Fruit fly (Drosophila melanogaster): Measurements from ENCODE around the gene Papss.
A peak's percentile ranks its signal among the peaks of the same experiment; 100 is the strongest.

Papss gene

dm6 chr3L:19900184-19901089 lies 55.3 kb downstream of the Papss start (continued):
- TF ChIP-seq CG31627 (GFP tag; optimal IDR thresholded peaks at IDR 0.05) (peak; percentile 27), CG32006 (GFP tag; optimal IDR thresholded peaks at IDR 0.05) (no peak), CG7368 (GFP tag; optimal IDR thresholded peaks at IDR 0.05) (no peak), acj6 (GFP tag; optimal IDR thresholded peaks at IDR 0.05) (no peak), Gug (GFP tag; IDR thresholded peaks at IDR 0.05) (no peak)

dm6 chr3L:19901486-19902255 lies 56.6 kb downstream of the Papss start:
- TF ChIP-seq CG8119 (GFP tag; IDR thresholded peaks at IDR 0.05) = no peak
- TF ChIP-seq CG7368 (GFP tag; optimal IDR thresholded peaks at IDR 0.05) = no peak
- TF ChIP-seq topi (GFP tag; optimal IDR thresholded peaks at IDR 0.05) = no peak
- no peak for TF ChIP-seq CG15336 (GFP tag; IDR thresholded peaks at IDR 0.05)
- TF ChIP-seq acj6 (GFP tag; optimal IDR thresholded peaks at IDR 0.05) = no peak
- TF ChIP-seq Eip78C (GFP tag) = peak; percentile 36
- TF ChIP-seq Eip93F (GFP tag; optimal IDR thresholded peaks at IDR 0.05) = peak; percentile 80
- peak; percentile 98 for TF ChIP-seq vri (GFP tag; optimal IDR thresholded peaks at IDR 0.05)
- no peak for TF ChIP-seq CG8632 (GFP tag; optimal IDR thresholded peaks at IDR 0.05)

dm6 chr3L:19902560-19903399 lies 57.7 kb downstream of the Papss start:
- peak; percentile 98 for TF ChIP-seq Ets21C (GFP tag; optimal IDR thresholded peaks at IDR 0.05)
- peak; percentile 96 for TF ChIP-seq CG16779 (tag; optimal IDR thresholded peaks at IDR 0.05)
- TF ChIP-seq CG11294 (GFP tag; IDR thresholded peaks at IDR 0.05) = peak; percentile 93
- peak; percentile 98 for TF ChIP-seq fd59A (GFP tag; optimal IDR thresholded peaks at IDR 0.05)
- TF ChIP-seq pdm3 (GFP tag; optimal IDR thresholded peaks at IDR 0.05) = peak; percentile 99
- peak; percentile 99 for TF ChIP-seq CG6792 (GFP tag; optimal IDR thresholded peaks at IDR 0.05)
- peak; percentile 98 for TF ChIP-seq CG8632 (GFP tag; optimal IDR thresholded peaks at IDR 0.05)
- TF ChIP-seq CG11902 (GFP tag; optimal IDR thresholded peaks at IDR 0.05) = peak; percentile 95
- TF ChIP-seq CG4318 (GFP tag; optimal IDR thresholded peaks at IDR 0.05) = peak; percentile 94
- peak; percentile 96 for TF ChIP-seq Lpt (GFP tag; optimal IDR thresholded peaks at IDR 0.05)
- TF ChIP-seq Hr4 (GFP tag; optimal IDR thresholded peaks at IDR 0.05) = peak; percentile 98
- peak; percentile 96 for TF ChIP-seq CG7368 (GFP tag; optimal IDR thresholded peaks at IDR 0.05)
- TF ChIP-seq Ets96B (tag; optimal IDR thresholded peaks at IDR 0.05) = peak; percentile 98
- TF ChIP-seq CG32006 (GFP tag; optimal IDR thresholded peaks at IDR 0.05) = peak; percentile 98
- TF ChIP-seq OdsH (GFP tag; optimal IDR thresholded peaks at IDR 0.05) = peak; percentile 99
- TF ChIP-seq net (GFP tag; optimal IDR thresholded peaks at IDR 0.05) = peak; percentile 98
- TF ChIP-seq salr (GFP tag; optimal IDR thresholded peaks at IDR 0.05) = peak; percentile 96 to 97
- peak; percentile 98 for TF ChIP-seq CG8119 (GFP tag; IDR thresholded peaks at IDR 0.05)
- peak; percentile 98 for TF ChIP-seq CG34406 (GFP tag; optimal IDR thresholded peaks at IDR 0.05)
- TF ChIP-seq Blimp-1 (GFP tag; optimal IDR thresholded peaks at IDR 0.05) = peak; percentile 93
- TF ChIP-seq fd85E (GFP tag; optimal IDR thresholded peaks at IDR 0.05) = peak; percentile 92
- TF ChIP-seq svp (GFP tag) = peak; percentile 100
- TF ChIP-seq Eip75B (GFP tag; optimal IDR thresholded peaks at IDR 0.05) = peak; percentile 97
- TF ChIP-seq CG6163 (GFP tag; IDR thresholded peaks at IDR 0.05) = peak; percentile 98
- peak; percentile 100 for TF ChIP-seq Eip78C (GFP tag)
- TF ChIP-seq eg (GFP tag; IDR thresholded peaks at IDR 0.05) = peak; percentile 97
- peak; percentile 99 for TF ChIP-seq topi (GFP tag; optimal IDR thresholded peaks at IDR 0.05)
- peak; percentile 99 for TF ChIP-seq esn (GFP tag; optimal IDR thresholded peaks at IDR 0.05)
- peak; percentile 91 for TF ChIP-seq CG11762 (GFP tag; optimal IDR thresholded peaks at IDR 0.05; ENCODE audit: insufficient read depth)
- TF ChIP-seq CG6276 (GFP tag; optimal IDR thresholded peaks at IDR 0.05) = peak; percentile 96
- peak; percentile 98 for TF ChIP-seq Eip93F (GFP tag; optimal IDR thresholded peaks at IDR 0.05)
- TF ChIP-seq CG6854 (GFP tag; optimal IDR thresholded peaks at IDR 0.05) = peak; percentile 97
- peak; percentile 98 for TF ChIP-seq Sox15 (GFP tag; optimal IDR thresholded peaks at IDR 0.05)
- TF ChIP-seq Gug (GFP tag; IDR thresholded peaks at IDR 0.05) = peak; percentile 93
- peak; percentile 98 for TF ChIP-seq CG10631 (GFP tag; optimal IDR thresholded peaks at IDR 0.05)
- peak; percentile 98 for TF ChIP-seq vri (GFP tag; optimal IDR thresholded peaks at IDR 0.05)
- TF ChIP-seq ss (GFP tag; optimal IDR thresholded peaks at IDR 0.05) = peak; percentile 97 to 98
- peak; percentile 98 for TF ChIP-seq CG6808 (GFP tag; optimal IDR thresholded peaks at IDR 0.05)

Data from whole organism, prepupa.